Worm (Caenorhabditis elegans) whole organism, L4 larva: ENCODE results near the gene srab-3.

Experiments used
- ceh-62 ChIP-seq: sonication (generic microtip); optimal IDR thresholded peaks from 2 replicates; lab custom pipeline; 2017; ENCODE audit warnings: missing biosample characterization, missing genetic modification characterization
- ceh-82 ChIP-seq: sonication (generic microtip); optimal IDR thresholded peaks from 2 replicates; lab custom pipeline; 2017; ENCODE audit warnings: missing biosample characterization, missing genetic modification characterization
- dmd-6 ChIP-seq: fragments of 200-800 bp; sonication (Bioruptor generic); IDR thresholded peaks from 2 replicates; pipeline ENCODE4 v1.3.6; 2022; ENCODE audit warnings: missing genetic modification reagents, missing genetic modification characterization, missing compliant biosample characterization
- nhr-11 ChIP-seq: fragments of 150-350 bp; optimal IDR thresholded peaks from 2 replicates; lab custom pipeline; 2014; ENCODE audit warnings: missing biosample characterization, missing genetic modification characterization
- pha-4 ChIP-seq, 2 experiments: fragments of 150-350 bp in 1 of 2; fragments of 200-800 bp in 1 of 2; sonication (Bioruptor generic) in 1 of 2; IDR thresholded peaks in 1 of 2; optimal IDR thresholded peaks in 1 of 2; 2 replicates each; pipeline versions ENCODE4 v1.3.6 to Lab custom; 2014 to 2022; ENCODE audit warnings: missing genetic modification characterization in 2 of 2, missing genetic modification reagents in 2 of 2, missing biosample characterization in 1 of 2, missing compliant biosample characterization in 1 of 2

The srab-3 gene

ce11 chrV:5064761-5065421 is 42.8 kb downstream of the srab-3 start, which contains the start of gene mlk-1 (continued):
- TF ChIP-seq pha-4 (GFP tag; IDR thresholded peaks at IDR 0.05; lab: Robert Waterston, UW) (no peak), pha-4 (tag; optimal IDR thresholded peaks at IDR 0.05; lab: Kevin White, UChicago) (no peak), ceh-62 (tag; lab: Kevin White, UChicago) (no peak), nhr-11 (peak; percentile 85), ceh-82 (tag; lab: Kevin White, UChicago) (no peak), dmd-6 (GFP tag; lab: Robert Waterston, UW) (peak; percentile 70)
